Worm (Caenorhabditis elegans) whole organism, young adult: ENCODE results near the gene arrd-8.
A peak's percentile ranks its signal among the peaks of the same experiment; 100 is the strongest.

Source experiments
- B0261.1 ChIP-seq: sonication (generic microtip); optimal IDR thresholded peaks from 2 replicates; lab custom pipeline; 2016; ENCODE audit warnings: mild to moderate bottlenecking, missing genetic modification characterization, moderate library complexity, missing compliant biosample characterization
- C06A6.2 ChIP-seq: fragments of 200-800 bp; sonication (Bioruptor generic); conservative IDR thresholded peaks from 2 replicates; pipeline ENCODE4 v1.3.6; 2022; ENCODE audit warnings: missing genetic modification characterization, missing compliant biosample characterization
- F49E8.2 ChIP-seq: sonication (generic microtip); optimal IDR thresholded peaks from 3 replicates; lab custom pipeline; 2017; ENCODE audit warnings: missing genetic modification characterization, mild to moderate bottlenecking, missing compliant biosample characterization, antibody characterized with exemption, moderate library complexity; ENCODE audit not compliant: insufficient read depth
- T26A5.8 ChIP-seq: sonication (generic microtip); optimal IDR thresholded peaks from 2 replicates; lab custom pipeline; 2016; ENCODE audit warnings: missing genetic modification characterization, missing compliant biosample characterization
- Y79H2A.3 ChIP-seq: fragments of 200-800 bp; sonication (Bioruptor generic); conservative IDR thresholded peaks from 2 replicates; pipeline ENCODE4 v1.3.6; 2022; ENCODE audit warnings: missing genetic modification reagents, missing genetic modification characterization, missing compliant biosample characterization
- Y95B8A.8 ChIP-seq: fragments of 200-800 bp; sonication (Bioruptor generic); IDR thresholded peaks from 2 replicates; pipeline ENCODE4 v1.3.6; 2022; ENCODE audit warnings: missing genetic modification reagents, missing genetic modification characterization, missing compliant biosample characterization
- akir-1 ChIP-seq: fragments of 200-800 bp; sonication (Bioruptor generic); optimal IDR thresholded peaks from 2 replicates; lab custom pipeline; 2018; ENCODE audit warnings: mild to moderate bottlenecking, missing genetic modification characterization, moderate library complexity, missing compliant biosample characterization
- atf-7 ChIP-seq: sonication (generic microtip); optimal IDR thresholded peaks from 2 replicates; lab custom pipeline; 2017; ENCODE audit warnings: mild to moderate bottlenecking, missing genetic modification characterization, missing compliant biosample characterization
- attf-3 ChIP-seq: fragments of 200-800 bp; sonication (Bioruptor generic); conservative IDR thresholded peaks from 2 replicates; pipeline ENCODE4 v1.3.6; 2022; ENCODE audit warnings: missing genetic modification reagents, missing genetic modification characterization, missing compliant biosample characterization
- attf-5 ChIP-seq: fragments of 200-800 bp; sonication (Bioruptor generic); optimal IDR thresholded peaks from 2 replicates; lab custom pipeline; 2018; ENCODE audit warnings: mild to moderate bottlenecking, missing genetic modification characterization, missing compliant biosample characterization
- bed-2 ChIP-seq: fragments of 200-800 bp; sonication (Bioruptor generic); IDR thresholded peaks from 2 replicates; pipeline ENCODE4 v1.3.6; 2022; ENCODE audit warnings: missing genetic modification reagents, missing genetic modification characterization, missing compliant biosample characterization
- cebp-1 ChIP-seq, 2 experiments: fragments of 200-800 bp in 1 of 2; sonication (Bioruptor generic) in 1 of 2; sonication (generic microtip) in 1 of 2; IDR thresholded peaks in 1 of 2; optimal IDR thresholded peaks in 1 of 2; 2 replicates each; pipeline versions ENCODE4 v1.3.6 to Lab custom; 2017 to 2022; ENCODE audit warnings: missing compliant biosample characterization in 2 of 2, missing genetic modification characterization in 2 of 2, mild to moderate bottlenecking in 1 of 2, missing genetic modification reagents in 1 of 2, moderate library complexity in 1 of 2
- ceh-27 ChIP-seq: fragments of 200-800 bp; sonication (Bioruptor generic); optimal IDR thresholded peaks from 2 replicates; lab custom pipeline; 2018; ENCODE audit warnings: mild to moderate bottlenecking, missing genetic modification characterization, moderate library complexity, missing compliant biosample characterization
- ceh-58 ChIP-seq: fragments of 200-800 bp; sonication (Bioruptor generic); IDR thresholded peaks from 2 replicates; pipeline ENCODE4 v1.3.6; 2022; ENCODE audit warnings: missing genetic modification characterization, missing compliant biosample characterization
- ceh-79 ChIP-seq: sonication (generic microtip); optimal IDR thresholded peaks from 2 replicates; lab custom pipeline; 2017; ENCODE audit warnings: mild to moderate bottlenecking, missing genetic modification characterization, missing compliant biosample characterization
- egl-44 ChIP-seq: fragments of 200-800 bp; sonication (Bioruptor generic); IDR thresholded peaks from 2 replicates; pipeline ENCODE4 v1.3.6; 2022; ENCODE audit warnings: missing genetic modification reagents, missing genetic modification characterization, missing compliant biosample characterization
- egrh-3 ChIP-seq: fragments of 200-800 bp; sonication (Bioruptor generic); IDR thresholded peaks from 2 replicates; pipeline ENCODE4 v1.3.6; 2022; ENCODE audit warnings: missing genetic modification reagents, missing genetic modification characterization, missing compliant biosample characterization
- hmg-1.2 ChIP-seq: fragments of 200-800 bp; sonication (Bioruptor generic); IDR thresholded peaks from 2 replicates; pipeline ENCODE4 v1.3.6; 2022; ENCODE audit warnings: missing genetic modification reagents, missing genetic modification characterization, missing compliant biosample characterization
- hrde-1 ChIP-seq: sonication (generic microtip); optimal IDR thresholded peaks from 2 replicates; lab custom pipeline; 2016; ENCODE audit warnings: missing genetic modification characterization, mild to moderate bottlenecking, missing compliant biosample characterization, moderate library complexity, missing genotype, missing genetic modification reagents, borderline replicate concordance
- lag-1 ChIP-seq: fragments of 200-800 bp; sonication (Bioruptor generic); IDR thresholded peaks from 2 replicates; pipeline ENCODE4 v1.3.6; 2022; ENCODE audit warnings: missing genetic modification reagents, missing genetic modification characterization, missing compliant biosample characterization
- lin-40 ChIP-seq: sonication (generic microtip); optimal IDR thresholded peaks from 2 replicates; lab custom pipeline; 2016; ENCODE audit warnings: missing genetic modification characterization, mild to moderate bottlenecking, missing compliant biosample characterization, missing genotype, missing genetic modification reagents
- madf-6 ChIP-seq: fragments of 200-800 bp; sonication (Bioruptor generic); IDR thresholded peaks from 2 replicates; pipeline ENCODE4 v1.3.6; 2022; ENCODE audit warnings: missing genetic modification reagents, missing genetic modification characterization, missing compliant biosample characterization
- nfyb-1 ChIP-seq: fragments of 200-800 bp; sonication (Bioruptor generic); IDR thresholded peaks from 2 replicates; pipeline ENCODE4 v1.3.6; 2022; ENCODE audit warnings: missing genetic modification reagents, missing genetic modification characterization, missing compliant biosample characterization
- repo-1 ChIP-seq: sonication (generic microtip); optimal IDR thresholded peaks from 2 replicates; lab custom pipeline; 2017; ENCODE audit warnings: mild to moderate bottlenecking, missing genetic modification characterization, missing compliant biosample characterization
- rpc-1 ChIP-seq, 2 experiments: fragments of 150-350 bp in 1 of 2; sonication (generic microtip) in 1 of 2; optimal IDR thresholded peaks; 2 replicates each; lab custom pipeline; 2014 to 2018; ENCODE audit warnings: missing biosample characterization in 1 of 2, missing genetic modification characterization in 1 of 2, missing genetic modification reagents in 1 of 2, missing genotype in 1 of 2
- snpc-3.4 ChIP-seq: sonication (generic microtip); optimal IDR thresholded peaks from 2 replicates; lab custom pipeline; 2017; ENCODE audit warnings: missing genetic modification characterization, mild to moderate bottlenecking, missing compliant biosample characterization, antibody characterized with exemption, moderate library complexity, missing genotype, missing genetic modification reagents
- somi-1 ChIP-seq: fragments of 200-800 bp; sonication (Bioruptor generic); optimal IDR thresholded peaks from 2 replicates; lab custom pipeline; 2018; ENCODE audit warnings: mild to moderate bottlenecking, missing genetic modification characterization, missing compliant biosample characterization
- tbp1 ChIP-seq: fragments of 200-800 bp; sonication (Bioruptor generic); optimal IDR thresholded peaks from 2 replicates; lab custom pipeline; 2018; ENCODE audit warnings: mild to moderate bottlenecking, missing genetic modification characterization, missing compliant biosample characterization
- zim-3 ChIP-seq: sonication (generic microtip); optimal IDR thresholded peaks from 2 replicates; lab custom pipeline; 2017; ENCODE audit warnings: mild to moderate bottlenecking, missing genetic modification characterization, moderate library complexity, missing compliant biosample characterization
- ztf-25 ChIP-seq: fragments of 200-800 bp; sonication (Bioruptor generic); IDR thresholded peaks from 2 replicates; pipeline ENCODE4 v1.3.6; 2022; ENCODE audit warnings: missing genetic modification reagents, missing genetic modification characterization, missing compliant biosample characterization
- ztf-26 ChIP-seq: sonication (generic microtip); optimal IDR thresholded peaks from 2 replicates; lab custom pipeline; 2017; ENCODE audit warnings: missing genetic modification characterization, missing compliant biosample characterization
- ztf-28 ChIP-seq: fragments of 200-800 bp; sonication (Bioruptor generic); IDR thresholded peaks from 2 replicates; pipeline ENCODE4 v1.3.6; 2022; ENCODE audit warnings: missing genetic modification reagents, missing genetic modification characterization, missing compliant biosample characterization
- ztf-3 ChIP-seq: fragments of 200-800 bp; sonication (Bioruptor generic); optimal IDR thresholded peaks from 2 replicates; lab custom pipeline; 2018; ENCODE audit warnings: mild to moderate bottlenecking, missing genetic modification characterization, missing compliant biosample characterization

The arrd-8 gene

ce11 chrII:12040167-12040566 lies 24.7 kb upstream of the arrd-8 start (continued):
- TF ChIP-seq hrde-1 (tag; lab: Kevin White, UChicago) (no peak), F49E8.2 (tag; lab: Kevin White, UChicago) (no peak), ztf-25 (GFP tag; lab: Robert Waterston, UW) (no peak), Y95B8A.8 (GFP tag; lab: Robert Waterston, UW) (no peak), ztf-28 (no peak), egrh-3 (GFP tag; lab: Robert Waterston, UW) (peak; percentile 13; the same call in 1 of the 2 replicates), lin-40 (tag; lab: Kevin White, UChicago) (peak; percentile 53), atf-7 (tag; lab: Kevin White, UChicago) (no peak), ceh-27 (GFP tag; lab: Kevin White, UChicago) (peak; percentile 9), hmg-1.2 (GFP tag; lab: Robert Waterston, UW) (peak; percentile 89), nfyb-1 (GFP tag; lab: Robert Waterston, UW) (0 out of 2 replicates have a peak, but pooled peaks have one; percentile 21), ztf-26 (tag; lab: Kevin White, UChicago) (peak; percentile 20), ceh-58 (GFP tag; lab: Robert Waterston, UW) (no peak), cebp-1 (GFP tag; IDR thresholded peaks at IDR 0.05; lab: Robert Waterston, UW) (0 out of 2 replicates have a peak, but pooled peaks have one; percentile 37), cebp-1 (tag; optimal IDR thresholded peaks at IDR 0.05; lab: Kevin White, UChicago) (peak; percentile 69), ztf-3 (no peak), C06A6.2 (GFP tag; lab: Robert Waterston, UW) (no peak; the same call in 1 of the 2 replicates), B0261.1 (tag; lab: Kevin White, UChicago) (no peak), attf-3 (GFP tag; lab: Robert Waterston, UW) (no peak), T26A5.8 (tag; lab: Kevin White, UChicago) (no peak), akir-1 (GFP tag; lab: Kevin White, UChicago) (no peak), lag-1 (GFP tag; lab: Robert Waterston, UW) (no peak), zim-3 (no peak), madf-6 (GFP tag; lab: Robert Waterston, UW) (no peak)

ce11 chrII:12041116-12041515 lies 23.8 kb upstream of the arrd-8 start:
- TF ChIP-seq zim-3: no peak
- no peak for TF ChIP-seq egl-44 (GFP tag; lab: Robert Waterston, UW)
- TF ChIP-seq snpc-3.4: no peak
- TF ChIP-seq F49E8.2 (tag; lab: Kevin White, UChicago): no peak
- no peak for TF ChIP-seq attf-5
- TF ChIP-seq repo-1 (tag; lab: Kevin White, UChicago): no peak
- TF ChIP-seq Y79H2A.3 (GFP tag; lab: Robert Waterston, UW): no peak
- no peak for TF ChIP-seq somi-1 (GFP tag; lab: Kevin White, UChicago)
- TF ChIP-seq bed-2: no peak
- TF ChIP-seq akir-1 (GFP tag; lab: Kevin White, UChicago): no peak
- no peak for TF ChIP-seq ceh-79
- no peak for TF ChIP-seq tbp1 (GFP tag; lab: Kevin White, UChicago)
- TF ChIP-seq ceh-58 (GFP tag; lab: Robert Waterston, UW): no peak
- TF ChIP-seq B0261.1 (tag; lab: Kevin White, UChicago): no peak
- no peak for TF ChIP-seq rpc-1 (optimal IDR thresholded peaks at IDR 0.05; lab: Kevin White, UChicago)
- TF ChIP-seq rpc-1 (tag; optimal IDR thresholded peaks at IDR 0.05; lab: Kevin White, UChicago): no peak
- TF ChIP-seq hmg-1.2 (GFP tag; lab: Robert Waterston, UW): no peak
